Fruit fly (Drosophila melanogaster): ENCODE measurements around the gene CG12078.

- TF ChIP-seq lz (GFP tag; optimal IDR thresholded peaks at IDR 0.05), result no peak
- no peak for TF ChIP-seq salr (GFP tag; optimal IDR thresholded peaks at IDR 0.05)
- TF ChIP-seq Ets96B (tag; optimal IDR thresholded peaks at IDR 0.05), result no peak
- TF ChIP-seq vri (GFP tag; optimal IDR thresholded peaks at IDR 0.05), result no peak
Measured at dm6 chr3L:3249664-3249996, 5.5 kb upstream of the CG12078 start.
